Worm (Caenorhabditis elegans) whole organism, L1 larva: Measurements from ENCODE around the gene tmem-138.

Experiments used
- C04F5.9 ChIP-seq: sonication (generic microtip); optimal IDR thresholded peaks from 2 replicates; lab custom pipeline; 2016; ENCODE audit warnings: missing genetic modification characterization, missing compliant biosample characterization
- C34B4.2 ChIP-seq: sonication (generic microtip); optimal IDR thresholded peaks from 2 replicates; lab custom pipeline; 2017; ENCODE audit warnings: mild to moderate bottlenecking, missing genetic modification characterization, missing compliant biosample characterization
- Y116A8C.19 ChIP-seq: sonication (generic microtip); optimal IDR thresholded peaks from 2 replicates; lab custom pipeline; 2016; ENCODE audit warnings: missing compliant biosample characterization, missing genetic modification characterization, borderline replicate concordance
- aly-2 ChIP-seq: fragments of 150-350 bp; optimal IDR thresholded peaks from 2 replicates; lab custom pipeline; 2014; ENCODE audit warnings: missing biosample characterization, missing genetic modification characterization
- ama-1 ChIP-seq: fragments of 150-350 bp; optimal IDR thresholded peaks from 2 replicates; lab custom pipeline; 2014
- blmp-1 ChIP-seq: fragments of 150-350 bp; optimal IDR thresholded peaks from 2 replicates; lab custom pipeline; 2014; ENCODE audit warnings: missing biosample characterization, missing genetic modification characterization
- ceh-63 ChIP-seq: fragments of 200-800 bp; sonication (Bioruptor generic); optimal IDR thresholded peaks from 2 replicates; lab custom pipeline; 2018; ENCODE audit warnings: mild to moderate bottlenecking, missing genetic modification characterization, missing compliant biosample characterization
- ceh-82 ChIP-seq, 3 experiments: fragments of 150-350 bp in 1 of 3; sonication (generic microtip) in 2 of 3; optimal IDR thresholded peaks; 2 replicates each; lab custom pipeline; 2014 to 2017; ENCODE audit warnings: missing biosample characterization in 3 of 3, missing genetic modification characterization in 3 of 3
- ceh-88 ChIP-seq: fragments of 200-800 bp; sonication (Bioruptor generic); IDR thresholded peaks from 2 replicates; pipeline ENCODE4 v1.3.6; 2022; ENCODE audit warnings: missing genetic modification characterization, missing compliant biosample characterization
- ceh-90 ChIP-seq: sonication (generic microtip); optimal IDR thresholded peaks from 2 replicates; lab custom pipeline; 2016; ENCODE audit warnings: missing genetic modification characterization, missing compliant biosample characterization
- ces-1 ChIP-seq: fragments of 150-350 bp; optimal IDR thresholded peaks from 2 replicates; lab custom pipeline; 2014; ENCODE audit warnings: missing biosample characterization, missing genetic modification reagents, missing genetic modification characterization
- elt-2 ChIP-seq: sonication (generic microtip); optimal IDR thresholded peaks from 2 replicates; lab custom pipeline; 2016; ENCODE audit warnings: missing genetic modification characterization, mild to moderate bottlenecking, inconsistent platforms, missing compliant biosample characterization, missing genetic modification reagents
- elt-3 ChIP-seq, 6 experiments: fragments of 150-350 bp in 1 of 6; sonication (generic microtip); optimal IDR thresholded peaks; 2 replicates each; lab custom pipeline; 2017 to 2018; ENCODE audit warnings: missing biosample characterization in 6 of 6, missing genetic modification characterization in 6 of 6, inconsistent platforms in 1 of 6
- fkh-8 ChIP-seq: sonication (generic microtip); optimal IDR thresholded peaks from 2 replicates; lab custom pipeline; 2016; ENCODE audit warnings: mild to moderate bottlenecking, missing genetic modification characterization, missing compliant biosample characterization
- fos-1 ChIP-seq: fragments of 150-350 bp; optimal IDR thresholded peaks from 2 replicates; lab custom pipeline; 2014; ENCODE audit warnings: missing biosample characterization, missing genetic modification characterization
- grh-1 ChIP-seq: fragments of 200-800 bp; sonication (Bioruptor generic); IDR thresholded peaks from 2 replicates; pipeline ENCODE4 v1.3.6; 2022; ENCODE audit warnings: missing genetic modification reagents, missing genetic modification characterization, missing compliant biosample characterization
- hlh-17 ChIP-seq: fragments of 200-800 bp; sonication (Bioruptor generic); optimal IDR thresholded peaks from 2 replicates; lab custom pipeline; 2018; ENCODE audit warnings: missing genetic modification characterization, mild to moderate bottlenecking, missing compliant biosample characterization, moderate library complexity, borderline replicate concordance
- hlh-4 ChIP-seq: sonication (generic microtip); optimal IDR thresholded peaks from 2 replicates; lab custom pipeline; 2016; ENCODE audit warnings: mild to moderate bottlenecking, missing genetic modification characterization, missing compliant biosample characterization
- hpl-2 ChIP-seq: fragments of 150-350 bp; optimal IDR thresholded peaks from 2 replicates; lab custom pipeline; 2014; ENCODE audit warnings: missing biosample characterization, missing genetic modification reagents, missing genetic modification characterization
- isw-1 ChIP-seq: fragments of 200-800 bp; sonication (Bioruptor generic); IDR thresholded peaks from 2 replicates; pipeline ENCODE4 v1.3.6; 2022; ENCODE audit warnings: missing genetic modification characterization, missing compliant biosample characterization
- jun-1 ChIP-seq: fragments of 150-350 bp; optimal IDR thresholded peaks from 2 replicates; lab custom pipeline; 2014; ENCODE audit warnings: missing biosample characterization, missing genetic modification reagents, missing genetic modification characterization
- lin-14 ChIP-seq: fragments of 200-800 bp; sonication (Bioruptor generic); optimal IDR thresholded peaks from 2 replicates; lab custom pipeline; 2018; ENCODE audit warnings: mild to moderate bottlenecking, missing genetic modification characterization, moderate library complexity, missing compliant biosample characterization
- lin-35 ChIP-seq, 2 experiments: fragments of 150-350 bp; optimal IDR thresholded peaks; 2 replicates each; lab custom pipeline; 2014; ENCODE audit warnings: missing biosample characterization in 2 of 2, missing genetic modification characterization in 2 of 2, missing genetic modification reagents in 2 of 2
- lir-3 ChIP-seq: sonication (generic microtip); optimal IDR thresholded peaks from 2 replicates; lab custom pipeline; 2016; ENCODE audit warnings: mild to moderate bottlenecking, missing genetic modification characterization, moderate library complexity, missing compliant biosample characterization; ENCODE audit not compliant: poor library complexity
- lsy-2 ChIP-seq, 2 experiments: fragments of 150-350 bp; optimal IDR thresholded peaks; 2 replicates each; lab custom pipeline; 2014; ENCODE audit warnings: missing biosample characterization in 2 of 2, missing genetic modification characterization in 2 of 2
- nhr-12 ChIP-seq: sonication (generic microtip); optimal IDR thresholded peaks from 2 replicates; lab custom pipeline; 2017; ENCODE audit warnings: missing biosample characterization, missing genetic modification characterization
- nhr-20 ChIP-seq: sonication (generic microtip); optimal IDR thresholded peaks from 2 replicates; lab custom pipeline; 2016; ENCODE audit warnings: mild to moderate bottlenecking, missing genetic modification characterization, missing compliant biosample characterization
- nhr-237 ChIP-seq: fragments of 150-350 bp; optimal IDR thresholded peaks from 2 replicates; lab custom pipeline; 2014; ENCODE audit warnings: missing biosample characterization, missing genetic modification characterization
- nhr-47 ChIP-seq: sonication (generic microtip); optimal IDR thresholded peaks from 2 replicates; lab custom pipeline; 2016; ENCODE audit warnings: mild to moderate bottlenecking, missing genetic modification characterization, moderate library complexity, missing compliant biosample characterization
- nhr-71 ChIP-seq: sonication (generic microtip); optimal IDR thresholded peaks from 2 replicates; lab custom pipeline; 2016; ENCODE audit warnings: mild to moderate bottlenecking, missing genetic modification characterization, moderate library complexity, missing compliant biosample characterization
- nhr-77 ChIP-seq: fragments of 150-350 bp; optimal IDR thresholded peaks from 2 replicates; lab custom pipeline; 2014; ENCODE audit warnings: missing biosample characterization, missing genetic modification characterization
- nhr-85 ChIP-seq: sonication (generic microtip); peaks from one replicate; lab custom pipeline; 2016; ENCODE audit warnings: missing genetic modification characterization, inconsistent platforms, missing compliant biosample characterization
- pax-3 ChIP-seq: fragments of 200-800 bp; sonication (Bioruptor generic); optimal IDR thresholded peaks from 2 replicates; lab custom pipeline; 2018; ENCODE audit warnings: mild to moderate bottlenecking, missing genetic modification characterization, moderate library complexity, missing compliant biosample characterization
- pqm-1 ChIP-seq: sonication (generic microtip); optimal IDR thresholded peaks from 3 replicates; lab custom pipeline; 2017; ENCODE audit warnings: missing biosample characterization, missing genetic modification characterization
- snpc-4 ChIP-seq: fragments of 150-350 bp; optimal IDR thresholded peaks from 2 replicates; lab custom pipeline; 2014; ENCODE audit warnings: missing biosample characterization, missing genetic modification characterization
- snu-23 ChIP-seq: sonication (generic microtip); optimal IDR thresholded peaks from 2 replicates; lab custom pipeline; 2016; ENCODE audit warnings: missing genetic modification characterization, missing compliant biosample characterization
- sptf-1 ChIP-seq: fragments of 150-350 bp; optimal IDR thresholded peaks from 2 replicates; lab custom pipeline; 2014; ENCODE audit warnings: missing biosample characterization, missing genetic modification characterization
- swsn-7 ChIP-seq: sonication (generic microtip); optimal IDR thresholded peaks from 2 replicates; lab custom pipeline; 2016; ENCODE audit warnings: missing genetic modification characterization, missing compliant biosample characterization
- tbx-2 ChIP-seq: sonication (generic microtip); optimal IDR thresholded peaks from 2 replicates; lab custom pipeline; 2016; ENCODE audit warnings: missing genetic modification characterization, missing compliant biosample characterization
- unc-130 ChIP-seq: fragments of 150-350 bp; optimal IDR thresholded peaks from 2 replicates; lab custom pipeline; 2017; ENCODE audit warnings: missing biosample characterization, missing genetic modification characterization, inconsistent platforms
- unc-30 ChIP-seq: sonication (generic microtip); optimal IDR thresholded peaks from 2 replicates; lab custom pipeline; 2017; ENCODE audit warnings: missing biosample characterization, missing genetic modification characterization
- unc-98 ChIP-seq: fragments of 200-800 bp; sonication (Bioruptor generic); IDR thresholded peaks from 2 replicates; pipeline ENCODE4 v1.3.6; 2022; ENCODE audit warnings: missing genetic modification characterization, missing compliant biosample characterization
- vab-15 ChIP-seq: sonication (generic microtip); optimal IDR thresholded peaks from 2 replicates; lab custom pipeline; 2017; ENCODE audit warnings: missing genotype, mild to moderate bottlenecking, missing genetic modification characterization, missing compliant biosample characterization
- zag-1 ChIP-seq: fragments of 150-350 bp; optimal IDR thresholded peaks from 2 replicates; lab custom pipeline; 2014; ENCODE audit warnings: missing biosample characterization, missing genetic modification characterization
- ztf-11 ChIP-seq, 2 experiments: sonication (generic microtip); optimal IDR thresholded peaks; 2 replicates each; lab custom pipeline; 2016 to 2017; ENCODE audit warnings: missing genetic modification characterization in 2 of 2, missing biosample characterization in 1 of 2, missing compliant biosample characterization in 1 of 2
- ztf-4 ChIP-seq: fragments of 150-350 bp; optimal IDR thresholded peaks from 2 replicates; lab custom pipeline; 2014; ENCODE audit warnings: missing biosample characterization, missing genetic modification characterization

The tmem-138 gene

DNA sequence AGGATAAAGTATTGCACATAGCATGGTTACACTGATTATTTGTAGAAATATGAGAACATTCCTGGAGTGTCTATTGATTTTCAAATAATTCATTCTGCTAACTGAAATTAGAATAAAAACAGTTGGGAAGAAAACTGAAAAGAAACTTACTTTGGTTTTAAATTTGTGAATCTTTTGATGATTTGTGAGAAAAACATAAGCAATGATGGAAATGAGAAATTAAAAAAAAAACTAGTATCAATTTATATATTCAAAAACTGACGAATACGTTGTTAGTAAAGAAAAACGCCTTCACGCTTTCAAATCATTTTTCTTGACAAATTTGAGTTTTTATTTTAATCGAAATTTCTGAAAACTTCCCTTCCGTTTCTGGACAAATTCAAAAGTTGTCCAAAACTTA lies 36.0 kb downstream of the tmem-138 start, which contains the start of gene T05C12.9:
Gene T05C12.9 (minus strand): TSS at position 101 of the 400 bp plus-strand sequence.
- no peak for TF ChIP-seq C34B4.2 (tag; lab: Kevin White, UChicago)
- TF ChIP-seq lin-35 (GFP tag; optimal IDR thresholded peaks at IDR 0.05; lab: Kevin White, UChicago): no peak
- TF ChIP-seq lir-3 (tag; lab: Kevin White, UChicago): no peak
- TF ChIP-seq hpl-2 (GFP tag; lab: Kevin White, UChicago): no peak
- TF ChIP-seq jun-1 (tag; lab: Kevin White, UChicago): no peak
- no peak for TF ChIP-seq grh-1 (GFP tag; lab: Robert Waterston, UW)
- no peak for TF ChIP-seq snu-23 (GFP tag; lab: Kevin White, UChicago)
- TF ChIP-seq elt-3 (tag; optimal IDR thresholded peaks at IDR 0.05; lab: Kevin White, UChicago): no peak
- TF ChIP-seq nhr-12: no peak
- TF ChIP-seq Y116A8C.19 (tag; lab: Kevin White, UChicago): no peak
- TF ChIP-seq nhr-85 (tag; lab: Kevin White, UChicago): no peak
- TF ChIP-seq nhr-71 (tag; lab: Kevin White, UChicago): no peak

- TF ChIP-seq nhr-237: no peak
- TF ChIP-seq hlh-4: no peak
- TF ChIP-seq blmp-1 (tag; lab: Kevin White, UChicago): peak; percentile 96
- TF ChIP-seq elt-2 (tag; lab: Kevin White, UChicago): no peak
- no peak for TF ChIP-seq unc-98 (GFP tag; lab: Robert Waterston, UW)
- no peak for TF ChIP-seq nhr-47 (tag; lab: Kevin White, UChicago)
Measured at ce11 chrII:8193922-8194321, 36.8 kb downstream of the tmem-138 start.

ce11 chrII:8198503-8198902 lies 41.4 kb downstream of the tmem-138 start, which contains the start of gene qua-1:
TSS of gene qua-1 (plus strand) at chrII:8198803.
- no peak for TF ChIP-seq elt-2 (tag; lab: Kevin White, UChicago)
- TF ChIP-seq ceh-82 (tag; optimal IDR thresholded peaks at IDR 0.05; lab: Kevin White, UChicago): no peak
- TF ChIP-seq unc-130 (tag; lab: Kevin White, UChicago): no peak
- no peak for TF ChIP-seq C34B4.2 (tag; lab: Kevin White, UChicago)
- TF ChIP-seq lir-3 (tag; lab: Kevin White, UChicago): no peak
- TF ChIP-seq swsn-7 (tag; lab: Kevin White, UChicago): no peak
- TF ChIP-seq elt-3 (tag; optimal IDR thresholded peaks at IDR 0.05; lab: Kevin White, UChicago): no peak
- no peak for TF ChIP-seq ztf-4 (tag; lab: Kevin White, UChicago)
- no peak for TF ChIP-seq fos-1 (tag; lab: Kevin White, UChicago)
- TF ChIP-seq nhr-77: no peak
- TF ChIP-seq ama-1 (lab: Kevin White, UChicago): no peak
- no peak for TF ChIP-seq nhr-71 (tag; lab: Kevin White, UChicago)
- TF ChIP-seq vab-15 (tag; lab: Kevin White, UChicago): no peak

- peak; percentile 30 for TF ChIP-seq nhr-85 (tag; lab: Kevin White, UChicago)
- TF ChIP-seq swsn-7 (tag; lab: Kevin White, UChicago): no peak
- TF ChIP-seq ceh-90 (tag; lab: Kevin White, UChicago): no peak
- no peak for TF ChIP-seq fkh-8
- TF ChIP-seq zag-1 (tag; lab: Kevin White, UChicago): no peak
- TF ChIP-seq ceh-63 (GFP tag; lab: Kevin White, UChicago): no peak
- no peak for TF ChIP-seq lsy-2 (tag; optimal IDR thresholded peaks at IDR 0.05; lab: Kevin White, UChicago)
- no peak for TF ChIP-seq pqm-1 (tag; lab: Kevin White, UChicago)
- no peak for TF ChIP-seq C04F5.9
- no peak for TF ChIP-seq nhr-20 (tag; lab: Kevin White, UChicago)
- TF ChIP-seq snu-23 (GFP tag; lab: Kevin White, UChicago): no peak
- no peak for TF ChIP-seq snpc-4 (tag; lab: Kevin White, UChicago)
- TF ChIP-seq unc-30 (tag; lab: Kevin White, UChicago): no peak
- TF ChIP-seq blmp-1 (tag; lab: Kevin White, UChicago): peak; percentile 100
- peak; percentile 34 for TF ChIP-seq lin-14
- no peak for TF ChIP-seq hlh-17 (GFP tag; lab: Kevin White, UChicago)
- no peak for TF ChIP-seq pax-3 (tag; lab: Kevin White, UChicago)
- TF ChIP-seq isw-1 (GFP tag; lab: Robert Waterston, UW): no peak
- TF ChIP-seq aly-2 (tag; lab: Kevin White, UChicago): no peak
- no peak for TF ChIP-seq vab-15 (tag; lab: Kevin White, UChicago)
- TF ChIP-seq elt-3 (tag; optimal IDR thresholded peaks at IDR 0.05; lab: Kevin White, UChicago): peak in 1 of 6 experiments; percentile 27
- TF ChIP-seq ceh-88 (GFP tag; lab: Robert Waterston, UW): no peak
- no peak for TF ChIP-seq sptf-1 (tag; lab: Kevin White, UChicago)
- TF ChIP-seq tbx-2 (tag; lab: Kevin White, UChicago): no peak
- TF ChIP-seq lir-3 (tag; lab: Kevin White, UChicago): no peak
- no peak for TF ChIP-seq ama-1 (lab: Kevin White, UChicago)
- no peak for TF ChIP-seq nhr-237
- TF ChIP-seq ces-1 (GFP tag; lab: Kevin White, UChicago): no peak
- TF ChIP-seq ztf-11 (tag; optimal IDR thresholded peaks at IDR 0.05; lab: Kevin White, UChicago): no peak
Measured at ce11 chrII:8199803-8200202, 42.7 kb downstream of the tmem-138 start.
